In the genomic region with DNA sequence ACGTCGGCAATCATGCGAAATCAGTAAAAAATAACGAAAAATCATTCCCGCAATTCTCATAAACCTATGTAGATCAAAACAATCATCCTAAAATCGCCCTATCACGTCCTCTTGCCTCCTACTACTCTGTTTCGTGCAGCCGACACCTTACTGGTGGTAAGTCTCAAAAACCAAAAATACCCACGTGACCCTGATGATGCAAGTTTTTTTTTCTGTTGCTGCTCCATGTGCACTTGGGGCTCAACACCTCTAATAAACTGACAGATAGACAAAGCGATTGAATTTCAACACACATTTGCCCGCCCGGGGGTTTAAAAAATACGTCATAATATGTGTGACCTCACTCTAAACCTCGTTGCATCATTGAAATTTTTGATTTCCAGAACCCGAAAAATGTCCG, we compare ENCODE assay signal across 5 worm cellular contexts.
TF ChIP-seq lines count a peak whose summit lies in the region.

No protein-coding gene starts in this region.

TF ChIP-seq in whole organism, L1 larva, 84 proteins besides CTCF, POLR2A, EP300 and RAD21:
- TF ChIP-seq snpc-4 (tag; optimal IDR thresholded peaks at IDR 0.05; lab: Kevin White, UChicago): peak; percentile 90
- peak in 1 of 2 experiments; percentile 75 for TF ChIP-seq mdl-1 (tag; optimal IDR thresholded peaks at IDR 0.05; lab: Kevin White, UChicago)
- no peak for TF ChIP-seq unc-86 (tag; optimal IDR thresholded peaks at IDR 0.05; lab: Kevin White, UChicago)
- peak; percentile 12 for TF ChIP-seq lin-13 (GFP tag; optimal IDR thresholded peaks at IDR 0.05; lab: Kevin White, UChicago)
- TF ChIP-seq xbp-1 (tag; optimal IDR thresholded peaks at IDR 0.05; lab: Kevin White, UChicago): no peak
- TF ChIP-seq efl-1 (optimal IDR thresholded peaks at IDR 0.05; lab: Kevin White, UChicago): no peak
- peak in 1 of 2 experiments; percentile 89 for TF ChIP-seq efl-1 (GFP tag; optimal IDR thresholded peaks at IDR 0.05 in 1 of 2; lab: Kevin White, UChicago)
- TF ChIP-seq lin-14 (GFP tag; optimal IDR thresholded peaks at IDR 0.05; lab: Kevin White, UChicago): peak; percentile 34
- no peak for TF ChIP-seq fos-1 (tag; optimal IDR thresholded peaks at IDR 0.05; lab: Kevin White, UChicago)

TF ChIP-seq in whole organism, L2 larva, 48 proteins besides CTCF, POLR2A, EP300 and RAD21:
- peak; percentile 80 for TF ChIP-seq snpc-4 (tag; optimal IDR thresholded peaks at IDR 0.05; lab: Kevin White, UChicago)
- peak; percentile 66 for TF ChIP-seq nhr-129 (tag; optimal IDR thresholded peaks at IDR 0.05; lab: Kevin White, UChicago)
- no peak for TF ChIP-seq mdl-1 (tag; optimal IDR thresholded peaks at IDR 0.05; lab: Kevin White, UChicago)

TF ChIP-seq in whole organism, L3 larva, 47 proteins besides CTCF, POLR2A, EP300 and RAD21:
- no peak for TF ChIP-seq ceh-16 (tag; optimal IDR thresholded peaks at IDR 0.05; lab: Kevin White, UChicago)
- peak; percentile 42 for TF ChIP-seq snpc-4 (tag; optimal IDR thresholded peaks at IDR 0.05; lab: Kevin White, UChicago)
- no peak for TF ChIP-seq nhr-23 (tag; optimal IDR thresholded peaks at IDR 0.05; lab: Kevin White, UChicago)

TF ChIP-seq in whole organism, L4 larva, 104 proteins besides CTCF, POLR2A, EP300 and RAD21:
- TF ChIP-seq hlh-11 (tag; optimal IDR thresholded peaks at IDR 0.05; lab: Kevin White, UChicago) (peak; percentile 5), unc-62 (GFP tag; optimal IDR thresholded peaks at IDR 0.05 in 1 of 2; lab: Kevin White, UChicago) (no peak), unc-62 (tag; optimal IDR thresholded peaks at IDR 0.05; lab: Kevin White, UChicago) (no peak)

TF ChIP-seq in whole organism, late embryonic, 69 proteins besides CTCF, POLR2A, EP300 and RAD21:
- TF ChIP-seq npax-4 (tag; optimal IDR thresholded peaks at IDR 0.05; lab: Kevin White, UChicago) (no peak), hlh-30 (tag; optimal IDR thresholded peaks at IDR 0.05; lab: Kevin White, UChicago; ENCODE audit: insufficient read depth) (peak; percentile 9)

Comparison
In these comparisons a context has a peak if more than half of its experiments do, and no peak if none do; other contexts are left out.
1. Of the 29 proteins assayed by ChIP-seq in both whole organism, L4 larva and whole organism, L1 larva: peak only in whole organism, L4 larva: none; only in whole organism, L1 larva: lin-13 and snpc-4; in both: none; in neither: 26; mixed calls (peak in some experiments, not most) for 1.